Worm (Caenorhabditis elegans): Measurements from ENCODE around the gene bath-31.

bath-31 gene

DNA sequence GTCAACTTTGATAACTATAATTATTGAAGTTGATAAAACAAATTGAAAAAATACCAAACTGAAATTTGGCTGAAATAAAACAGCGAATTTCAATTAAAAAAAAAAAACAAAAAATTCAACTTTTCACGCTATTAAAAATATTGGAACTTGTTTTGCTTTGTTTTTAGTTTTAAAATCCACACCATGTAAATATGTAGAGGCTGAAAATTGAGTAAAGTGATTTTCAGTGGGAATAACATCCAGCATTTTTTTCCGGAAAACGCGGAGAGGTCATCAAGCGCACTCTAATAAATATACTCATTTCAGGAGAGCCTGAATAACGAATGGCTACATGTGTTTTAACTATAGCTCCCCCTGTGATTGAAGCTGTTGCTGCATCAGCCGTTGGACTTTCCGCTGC is 21.8 kb downstream of the bath-31 start, which contains the start of gene rcd-1:
Gene rcd-1, plus strand, starts transcription at position 301 of the 400 bp plus-strand sequence.
- TF ChIP-seq snpc-1.1 (tag; optimal IDR thresholded peaks at IDR 0.05; ENCODE audit: insufficient read depth) (no peak), let-526 (GFP tag; IDR thresholded peaks at IDR 0.05) (no peak), cebp-2 (GFP tag; IDR thresholded peaks at IDR 0.05) (no peak), lsy-27 (tag; optimal IDR thresholded peaks at IDR 0.05; ENCODE audit: borderline replicate concordance, insufficient read depth) (no peak), bed-1 (GFP tag; IDR thresholded peaks at IDR 0.05) (0 out of 2 replicates have a peak, but pooled peaks have one; percentile 20), F23B12.7 (tag; optimal IDR thresholded peaks at IDR 0.05; ENCODE audit: insufficient read depth) (no peak), sea-2 (GFP tag; IDR thresholded peaks at IDR 0.05) (no peak), ztf-18 (tag; optimal IDR thresholded peaks at IDR 0.05) (no peak), dpl-1 (GFP tag; optimal IDR thresholded peaks at IDR 0.05) (no peak)

DNA sequence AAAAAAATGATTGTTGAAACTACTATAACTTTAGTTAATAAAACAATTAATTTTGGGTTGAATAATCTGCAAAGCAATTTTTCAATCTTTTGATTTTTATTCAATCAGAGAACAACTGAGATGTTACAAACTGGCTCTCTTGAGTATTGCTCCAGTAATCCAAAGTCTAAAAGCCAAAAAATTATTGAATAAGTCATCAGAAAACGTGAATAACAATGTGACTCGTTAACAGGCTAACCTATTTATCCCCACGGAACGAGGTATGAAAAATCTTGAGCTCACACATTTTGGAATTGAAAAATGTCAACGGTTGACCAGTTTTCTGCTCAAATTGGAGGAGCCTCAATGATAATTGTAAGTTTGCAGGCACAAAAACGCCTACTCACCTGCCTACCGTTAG is 25.7 kb downstream of the bath-31 start, which contains the start of gene srx-111:
Gene srx-111, plus strand, starts transcription at position 301 of the 400 bp plus-strand sequence.
- TF ChIP-seq B0336.3 (GFP tag; IDR thresholded peaks at IDR 0.05), result no peak
- no peak for TF ChIP-seq B0261.1 (tag; optimal IDR thresholded peaks at IDR 0.05)
- no peak for TF ChIP-seq ceh-27 (GFP tag; optimal IDR thresholded peaks at IDR 0.05)
- TF ChIP-seq lsy-27 (tag; optimal IDR thresholded peaks at IDR 0.05; ENCODE audit: borderline replicate concordance, insufficient read depth), result no peak
- no peak for TF ChIP-seq xnd-1 (tag; optimal IDR thresholded peaks at IDR 0.05)
- no peak for TF ChIP-seq ztf-25 (GFP tag; IDR thresholded peaks at IDR 0.05)
- TF ChIP-seq hsf-1 (GFP tag; IDR thresholded peaks at IDR 0.05), result no peak
- TF ChIP-seq unc-130 (GFP tag; optimal IDR thresholded peaks at IDR 0.05), result no peak
- no peak for TF ChIP-seq hlh-26 (GFP tag; conservative IDR thresholded peaks at IDR 0.05)
- no peak for TF ChIP-seq ztf-18 (tag; optimal IDR thresholded peaks at IDR 0.05)
- no peak for TF ChIP-seq ztf-26 (tag; optimal IDR thresholded peaks at IDR 0.05)
- no peak for TF ChIP-seq sptf-2 (GFP tag; optimal IDR thresholded peaks at IDR 0.05)
- TF ChIP-seq F39B2.1 (GFP tag; IDR thresholded peaks at IDR 0.05), result no peak
- TF ChIP-seq Y95B8A.8 (GFP tag; IDR thresholded peaks at IDR 0.05), result no peak
- no peak for TF ChIP-seq D2030.7 (GFP tag; IDR thresholded peaks at IDR 0.05)
- no peak for TF ChIP-seq F37B4.10 (GFP tag; IDR thresholded peaks at IDR 0.05)
- no peak for TF ChIP-seq lin-40 (tag; optimal IDR thresholded peaks at IDR 0.05)
- no peak for TF ChIP-seq Y79H2A.3 (GFP tag; conservative IDR thresholded peaks at IDR 0.05)
- TF ChIP-seq chd-7 (tag; optimal IDR thresholded peaks at IDR 0.05), result no peak
- no peak for TF ChIP-seq athp-1 (tag; optimal IDR thresholded peaks at IDR 0.05)

ce11 chrII:3759010-3759409 is 27.2 kb downstream of the bath-31 start, which contains the start of gene T24E12.12:
TSS of gene T24E12.12 (plus strand) at chrII:3759290.
- TF ChIP-seq sptf-2 (GFP tag; optimal IDR thresholded peaks at IDR 0.05) (no peak), mes-4 (tag; optimal IDR thresholded peaks at IDR 0.05) (no peak), lag-1 (GFP tag; IDR thresholded peaks at IDR 0.05) (no peak), nhr-80 (tag; optimal IDR thresholded peaks at IDR 0.05) (no peak), T26A5.8 (tag; optimal IDR thresholded peaks at IDR 0.05) (no peak), ztf-6 (GFP tag; IDR thresholded peaks at IDR 0.05) (no peak), ZK185.1 (tag; optimal IDR thresholded peaks at IDR 0.05; ENCODE audit: poor library complexity, severe bottlenecking) (no peak), ztf-25 (GFP tag; IDR thresholded peaks at IDR 0.05) (no peak), dpff-1 (tag; optimal IDR thresholded peaks at IDR 0.05) (no peak), somi-1 (GFP tag; optimal IDR thresholded peaks at IDR 0.05) (no peak), ekl-4 (GFP tag; IDR thresholded peaks at IDR 0.05) (no peak)

Data from whole organism, young adult.